Fruit fly (Drosophila melanogaster) whole organism, embryonic: ENCODE results near the gene CG13640.
A peak's percentile ranks its signal among the peaks of the same experiment; 100 is the strongest.

Experiments
- B-H1 ChIP-seq: fragments of 200-800 bp; sonication (Bioruptor generic); IDR thresholded peaks from 3 replicates; pipeline ENCODE4 v1.3.6; 2022; ENCODE audit warnings: missing biosample characterization, missing genetic modification characterization
- CG10321 ChIP-seq: fragments of 200-800 bp; sonication (Bioruptor generic); IDR thresholded peaks from 2 replicates; pipeline ENCODE4 v1.3.6; 2022; ENCODE audit warnings: missing biosample characterization, missing genetic modification characterization
- CG11093 ChIP-seq: fragments of 200-800 bp; sonication (Bioruptor generic); IDR thresholded peaks from 3 replicates; pipeline ENCODE4 v1.3.6; 2022; ENCODE audit warnings: missing biosample characterization, missing genetic modification characterization
- CG11504 ChIP-seq: fragments of 200-800 bp; sonication (Bioruptor generic); optimal IDR thresholded peaks from 3 replicates; lab custom pipeline; 2019; ENCODE audit warnings: missing biosample characterization, mild to moderate bottlenecking, missing genetic modification characterization, moderate library complexity
- CG12236 ChIP-seq: fragments of 200-800 bp; sonication (Bioruptor generic); optimal IDR thresholded peaks from 2 replicates; lab custom pipeline; 2016; ENCODE audit warnings: missing biosample characterization, missing genetic modification characterization
- CG13123 ChIP-seq: fragments of 200-800 bp; sonication (Bioruptor generic); optimal IDR thresholded peaks from 2 replicates; lab custom pipeline; 2016; ENCODE audit warnings: missing biosample characterization, missing genetic modification characterization
- CG13624 ChIP-seq: fragments of 200-800 bp; sonication (Bioruptor generic); optimal IDR thresholded peaks from 2 replicates; lab custom pipeline; 2016; ENCODE audit warnings: missing biosample characterization, missing genetic modification characterization
- CG14014 ChIP-seq: fragments of 200-800 bp; sonication (Bioruptor generic); IDR thresholded peaks from 2 replicates; pipeline ENCODE4 v1.3.6; 2022; ENCODE audit warnings: missing biosample characterization, missing genetic modification characterization
- CG14050 ChIP-seq: fragments of 200-800 bp; sonication (Bioruptor generic); IDR thresholded peaks from 3 replicates; pipeline ENCODE4 v1.3.6; 2022; ENCODE audit warnings: missing biosample characterization, missing genetic modification characterization
- CG14441 ChIP-seq: fragments of 200-800 bp; sonication (Bioruptor generic); IDR thresholded peaks from 2 replicates; pipeline ENCODE4 v1.3.6; 2022; ENCODE audit warnings: missing biosample characterization, missing genetic modification characterization
- CG17612 ChIP-seq: fragments of 200-800 bp; sonication (Bioruptor generic); IDR thresholded peaks from 2 replicates; pipeline ENCODE4 v1.3.6; 2022; ENCODE audit warnings: missing biosample characterization, missing genetic modification characterization
- CG17912 ChIP-seq: fragments of 200-800 bp; sonication (Bioruptor generic); optimal IDR thresholded peaks from 2 replicates; lab custom pipeline; 2018; ENCODE audit warnings: missing biosample characterization, mild to moderate bottlenecking, missing genetic modification characterization
- CG18476 ChIP-seq: fragments of 200-800 bp; sonication (Bioruptor generic); optimal IDR thresholded peaks from 2 replicates; lab custom pipeline; 2016; ENCODE audit warnings: missing biosample characterization, mild to moderate bottlenecking, missing genetic modification characterization
- CG18764 ChIP-seq: fragments of 200-800 bp; sonication (Bioruptor generic); optimal IDR thresholded peaks from 3 replicates; lab custom pipeline; 2016; ENCODE audit warnings: missing biosample characterization, missing genetic modification characterization
- CG2712 ChIP-seq: fragments of 200-800 bp; optimal IDR thresholded peaks from 3 replicates; lab custom pipeline; 2019; ENCODE audit warnings: missing biosample characterization, mild to moderate bottlenecking, missing genetic modification characterization, moderate library complexity
- CG3065 ChIP-seq: fragments of 200-800 bp; sonication (Bioruptor generic); optimal IDR thresholded peaks from 2 replicates; lab custom pipeline; 2016; ENCODE audit warnings: missing biosample characterization, missing genetic modification characterization
- CG4328 ChIP-seq: fragments of 200-800 bp; sonication (Bioruptor generic); optimal IDR thresholded peaks from 3 replicates; lab custom pipeline; 2017; ENCODE audit warnings: missing biosample characterization, missing genetic modification reagents, missing genetic modification characterization
- CG4854 ChIP-seq: fragments of 200-800 bp; sonication (Bioruptor generic); optimal IDR thresholded peaks from 2 replicates; lab custom pipeline; 2016; ENCODE audit warnings: missing biosample characterization, missing genetic modification characterization, inconsistent platforms
- CG7372 ChIP-seq: fragments of 200-800 bp; sonication (Bioruptor generic); IDR thresholded peaks from 2 replicates; pipeline ENCODE4 v1.3.6; 2022; ENCODE audit warnings: missing biosample characterization, missing genetic modification characterization
- CG7556 ChIP-seq: fragments of 200-800 bp; sonication (Bioruptor generic); optimal IDR thresholded peaks from 2 replicates; lab custom pipeline; 2017; ENCODE audit warnings: missing biosample characterization, mild to moderate bottlenecking, missing genetic modification characterization
- CG8089 ChIP-seq: fragments of 200-800 bp; sonication (Bioruptor generic); optimal IDR thresholded peaks from 3 replicates; lab custom pipeline; 2016; ENCODE audit warnings: missing biosample characterization, missing genetic modification characterization
- CG8359 ChIP-seq: fragments of 200-800 bp; sonication (Bioruptor generic); optimal IDR thresholded peaks from 2 replicates; lab custom pipeline; 2017; ENCODE audit warnings: missing biosample characterization, mild to moderate bottlenecking, missing genetic modification characterization, borderline replicate concordance
- CG9437 ChIP-seq: fragments of 200-800 bp; sonication (Bioruptor generic); optimal IDR thresholded peaks from 2 replicates; lab custom pipeline; 2018; ENCODE audit warnings: missing biosample characterization, mild to moderate bottlenecking, missing genetic modification characterization
- CoRest ChIP-seq: fragments of 200-800 bp; sonication (Bioruptor generic); optimal IDR thresholded peaks from 3 replicates; lab custom pipeline; 2018; ENCODE audit warnings: missing biosample characterization, mild to moderate bottlenecking, missing genetic modification characterization, moderate library complexity
- D19A ChIP-seq: fragments of 200-800 bp; optimal IDR thresholded peaks from 3 replicates; lab custom pipeline; 2019; ENCODE audit warnings: missing biosample characterization, mild to moderate bottlenecking, missing genetic modification characterization, moderate library complexity
- Dll ChIP-seq: fragments of 200-800 bp; sonication (Bioruptor generic); IDR thresholded peaks from 4 replicates; pipeline ENCODE4 v1.3.6; 2022; ENCODE audit warnings: missing biosample characterization, missing genetic modification characterization; ENCODE audit not compliant: partially characterized antibody
- Dref ChIP-seq: fragments of 200-800 bp; sonication (Bioruptor generic); IDR thresholded peaks from 2 replicates; pipeline ENCODE4 v1.3.6; 2022; ENCODE audit warnings: missing biosample characterization, missing genetic modification characterization
- Drgx ChIP-seq: fragments of 200-800 bp; sonication (Bioruptor generic); IDR thresholded peaks from 2 replicates; pipeline ENCODE4 v1.3.6; 2022; ENCODE audit warnings: missing biosample characterization, missing genetic modification characterization
- Hand ChIP-seq: fragments of 200-800 bp; sonication (Bioruptor generic); optimal IDR thresholded peaks from 2 replicates; lab custom pipeline; 2017; ENCODE audit warnings: mild to moderate bottlenecking, missing biosample characterization, missing genetic modification reagents, missing genetic modification characterization
- Hmr ChIP-seq: fragments of 200-800 bp; sonication (Bioruptor generic); optimal IDR thresholded peaks from 3 replicates; lab custom pipeline; 2017; ENCODE audit warnings: mild to moderate bottlenecking, missing biosample characterization, missing genetic modification reagents, missing genetic modification characterization
- Myb ChIP-seq: fragments of 200-800 bp; sonication (Bioruptor generic); optimal IDR thresholded peaks from 2 replicates; lab custom pipeline; 2016; ENCODE audit warnings: missing biosample characterization, missing genetic modification characterization
- Ravus ChIP-seq: fragments of 200-800 bp; sonication (Bioruptor generic); IDR thresholded peaks from 2 replicates; pipeline ENCODE4 v1.3.6; 2022; ENCODE audit warnings: missing biosample characterization, missing genetic modification characterization
- Rfx ChIP-seq: fragments of 200-800 bp; sonication (Bioruptor generic); IDR thresholded peaks from 2 replicates; pipeline ENCODE4 v1.3.6; 2022; ENCODE audit warnings: missing biosample characterization, missing genetic modification characterization
- Sry-δ ChIP-seq: fragments of 200-800 bp; sonication (Bioruptor generic); optimal IDR thresholded peaks from 2 replicates; lab custom pipeline; 2016; ENCODE audit warnings: missing biosample characterization, missing genetic modification characterization
- Tbp ChIP-seq: fragments of >200 bp; optimal IDR thresholded peaks from 2 replicates; lab custom pipeline; 2018; ENCODE audit warnings: missing biosample characterization, missing genetic modification characterization
- ac ChIP-seq: fragments of 200-800 bp; sonication (Bioruptor generic); optimal IDR thresholded peaks from 3 replicates; lab custom pipeline; 2017; ENCODE audit warnings: missing biosample characterization, mild to moderate bottlenecking, missing genetic modification characterization
- cad ChIP-seq: fragments of >200 bp; optimal IDR thresholded peaks from 2 replicates; lab custom pipeline; 2017; ENCODE audit warnings: missing biosample characterization, missing genetic modification characterization
- cato ChIP-seq: fragments of 200-800 bp; sonication (Bioruptor generic); optimal IDR thresholded peaks from 2 replicates; lab custom pipeline; 2016; ENCODE audit warnings: missing biosample characterization, missing genetic modification characterization, borderline replicate concordance
- corto ChIP-seq: fragments of 200-800 bp; sonication (Bioruptor generic); optimal IDR thresholded peaks from 2 replicates; lab custom pipeline; 2016; ENCODE audit warnings: missing biosample characterization, mild to moderate bottlenecking, missing genetic modification characterization, moderate library complexity
- dan ChIP-seq: fragments of 200-800 bp; sonication (Bioruptor generic); IDR thresholded peaks from 2 replicates; pipeline ENCODE4 v1.3.6; 2022; ENCODE audit warnings: missing biosample characterization, missing genetic modification characterization
- dati ChIP-seq: fragments of 200-800 bp; sonication (Bioruptor generic); IDR thresholded peaks from 2 replicates; pipeline ENCODE4 v1.3.6; 2022; ENCODE audit warnings: missing biosample characterization, missing genetic modification characterization
- dpn ChIP-seq, 2 experiments: fragments of 200-800 bp; sonication (Bioruptor generic); optimal IDR thresholded peaks; 3 replicates each; lab custom pipeline; 2016; ENCODE audit warnings: missing biosample characterization in 2 of 2, missing genetic modification characterization in 2 of 2
- ftz-f1 ChIP-seq: fragments of 200-800 bp; sonication (Bioruptor generic); optimal IDR thresholded peaks from 2 replicates; lab custom pipeline; 2016; ENCODE audit warnings: missing biosample characterization, missing genetic modification characterization
- ken ChIP-seq: fragments of 200-800 bp; sonication (Bioruptor generic); IDR thresholded peaks from 3 replicates; pipeline ENCODE4 v1.3.6; 2022; ENCODE audit warnings: missing biosample characterization, missing genetic modification characterization
- klu ChIP-seq: fragments of 200-800 bp; sonication (Bioruptor generic); IDR thresholded peaks from 2 replicates; pipeline ENCODE4 v1.3.6; 2022; ENCODE audit warnings: missing biosample characterization, missing genetic modification characterization
- ro ChIP-seq: fragments of 200-800 bp; sonication (Bioruptor generic); IDR thresholded peaks from 2 replicates; pipeline ENCODE4 v1.3.6; 2022; ENCODE audit warnings: missing biosample characterization, missing genetic modification characterization
- slp2 ChIP-seq: fragments of 200-800 bp; sonication (Bioruptor generic); optimal IDR thresholded peaks from 2 replicates; lab custom pipeline; 2016; ENCODE audit warnings: missing biosample characterization, missing genetic modification characterization
- trem ChIP-seq: fragments of 200-800 bp; optimal IDR thresholded peaks from 3 replicates; lab custom pipeline; 2019; ENCODE audit warnings: missing biosample characterization, mild to moderate bottlenecking, missing genetic modification characterization, moderate library complexity
- twi ChIP-seq: fragments of 200-800 bp; optimal IDR thresholded peaks from 2 replicates; lab custom pipeline; 2019; ENCODE audit warnings: missing biosample characterization, mild to moderate bottlenecking, missing genetic modification characterization, moderate library complexity
- vfl ChIP-seq: fragments of 200-800 bp; sonication (Bioruptor generic); optimal IDR thresholded peaks from 2 replicates; lab custom pipeline; 2016; ENCODE audit warnings: missing biosample characterization, missing genetic modification characterization

CG13640 gene

dm6 chr3R:24813637-24814301 lies 48.2 kb downstream of the CG13640 start, which contains the start of the genes lili and CG34150 (continued):
- TF ChIP-seq cad (GFP tag; lab: Kevin White, UChicago) (no peak), CG11093 (GFP tag; lab: Robert Waterston, UW) (peak; percentile 44; the same call in 1 of the 3 replicates), CG18764 (GFP tag; lab: Kevin White, UChicago) (peak; percentile 73), B-H1 (GFP tag; lab: Robert Waterston, UW) (no peak; the same call in 2 of the 3 replicates), CG8359 (no peak), slp2 (peak; percentile 29), Dll (GFP tag; lab: Robert Waterston, UW) (peak; percentile 88), dpn (GFP tag; optimal IDR thresholded peaks at IDR 0.05; lab: Kevin White, UChicago) (peak; percentile 81), Sry-δ (GFP tag; lab: Kevin White, UChicago) (peak; percentile 95), dan (GFP tag; lab: Robert Waterston, UW) (no peak), CG10321 (GFP tag; lab: Robert Waterston, UW) (no peak), cato (GFP tag; lab: Kevin White, UChicago) (peak; percentile 34), CG11504 (tag; lab: Kevin White, UChicago) (peak; percentile 76), Myb (GFP tag; lab: Kevin White, UChicago) (peak; percentile 44), CG14014 (GFP tag; lab: Robert Waterston, UW) (peak; percentile 78), ro (GFP tag; lab: Robert Waterston, UW) (0 out of 2 replicates have a peak, but pooled peaks have one; percentile 39), CG4854 (peak; percentile 61), ken (GFP tag; lab: Robert Waterston, UW) (peak; percentile 58; the same call in 1 of the 3 replicates), CoRest (peak; percentile 85), trem (tag; lab: Kevin White, UChicago) (peak; percentile 92), Hmr (peak; percentile 58), Drgx (GFP tag; lab: Robert Waterston, UW) (no peak; the same call in 1 of the 2 replicates), D19A (tag; lab: Kevin White, UChicago) (no peak), ftz-f1 (GFP tag; lab: Kevin White, UChicago) (peak; percentile 14), CG17612 (GFP tag; lab: Robert Waterston, UW) (0 out of 2 replicates have a peak, but pooled peaks have one; percentile 36), Tbp (GFP tag; lab: Kevin White, UChicago) (no peak), Dref (GFP tag; lab: Robert Waterston, UW) (peak; percentile 74), CG9437 (GFP tag; lab: Kevin White, UChicago) (peak; percentile 95), CG18476 (GFP tag; lab: Kevin White, UChicago) (peak; percentile 57), CG17912 (GFP tag; lab: Kevin White, UChicago) (no peak), klu (GFP tag; lab: Robert Waterston, UW) (peak; percentile 69), CG7372 (GFP tag; lab: Robert Waterston, UW) (peak; percentile 72; the same call in 1 of the 2 replicates), vfl (GFP tag; lab: Kevin White, UChicago) (peak; percentile 73), CG13123 (GFP tag; lab: Kevin White, UChicago) (peak; percentile 58), ac (GFP tag; lab: Kevin White, UChicago) (no peak), Rfx (GFP tag; lab: Robert Waterston, UW) (peak; percentile 78), Ravus (no peak), CG13624 (GFP tag; lab: Kevin White, UChicago) (peak; percentile 88), CG12236 (GFP tag; lab: Kevin White, UChicago) (peak; percentile 42), twi (tag; lab: Kevin White, UChicago) (peak; percentile 56), CG14441 (GFP tag; lab: Robert Waterston, UW) (peak; percentile 62; the same call in 1 of the 2 replicates), CG4328 (GFP tag; lab: Kevin White, UChicago) (peak; percentile 65), CG7556 (peak; percentile 64), dati (GFP tag; lab: Robert Waterston, UW) (no peak), CG14050 (GFP tag; lab: Robert Waterston, UW) (peak; percentile 48; the same call in 1 of the 3 replicates), Hand (GFP tag; lab: Kevin White, UChicago) (no peak), CG3065 (no peak), CG2712 (tag; lab: Kevin White, UChicago) (peak; percentile 86), corto (no peak), CG8089 (GFP tag; lab: Kevin White, UChicago) (peak; percentile 57)
